Fruit fly (Drosophila melanogaster) whole organism, adult: Measurements from ENCODE around the gene tau.

Source experiments
- CG11617 ChIP-seq: fragments of 200-800 bp; sonication (Bioruptor generic); optimal IDR thresholded peaks from 2 replicates; lab custom pipeline; 2017; ENCODE audit warnings: mild to moderate bottlenecking, missing biosample characterization, missing genetic modification reagents, missing genetic modification characterization
- CG1620 ChIP-seq: fragments of 200-800 bp; sonication (Bioruptor generic); optimal IDR thresholded peaks from 2 replicates; lab custom pipeline; 2016; ENCODE audit warnings: missing biosample characterization, missing genetic modification characterization
- CG33017 ChIP-seq: fragments of 200-800 bp; sonication (Bioruptor generic); optimal IDR thresholded peaks from 2 replicates; lab custom pipeline; 2018; ENCODE audit warnings: missing biosample characterization, mild to moderate bottlenecking, missing genetic modification characterization, moderate library complexity
- CG7045 ChIP-seq: fragments of 200-800 bp; sonication (Bioruptor generic); optimal IDR thresholded peaks from 2 replicates; lab custom pipeline; 2017; ENCODE audit warnings: missing biosample characterization, mild to moderate bottlenecking, missing genetic modification characterization
- Clk ChIP-seq: fragments of 200-800 bp; sonication (Bioruptor generic); optimal IDR thresholded peaks from 2 replicates; lab custom pipeline; 2017; ENCODE audit warnings: missing biosample characterization, missing genetic modification characterization
- Hr96 ChIP-seq: fragments of 200-800 bp; sonication (Bioruptor generic); optimal IDR thresholded peaks from 2 replicates; lab custom pipeline; 2016; ENCODE audit warnings: missing biosample characterization, missing genetic modification characterization
- kay ChIP-seq: fragments of 200-800 bp; sonication (Bioruptor generic); peaks from one replicate; lab custom pipeline; 2016; ENCODE audit warnings: missing biosample characterization, missing genetic modification characterization, borderline replicate concordance
- ovo ChIP-seq: fragments of 200-800 bp; sonication (Bioruptor generic); optimal IDR thresholded peaks from 2 replicates; lab custom pipeline; 2016; ENCODE audit warnings: missing biosample characterization, missing genetic modification characterization
- pad ChIP-seq: fragments of 200-800 bp; sonication (Bioruptor generic); optimal IDR thresholded peaks from 3 replicates; lab custom pipeline; 2017; ENCODE audit warnings: missing biosample characterization, missing genetic modification characterization, mild to moderate bottlenecking, moderate library complexity, missing genetic modification reagents

dm6 chr3R:27636010-27636584 lies 20.7 kb downstream of the tau start, which contains the start of the genes CG5611 and Mtl:
- TF ChIP-seq kay (GFP tag; lab: Kevin White, UChicago): peak; percentile 98
- TF ChIP-seq CG1620: peak; percentile 100
- TF ChIP-seq CG7045 (GFP tag; lab: Kevin White, UChicago): peak; percentile 100
- TF ChIP-seq Clk (GFP tag; lab: Kevin White, UChicago): peak; percentile 99
- TF ChIP-seq pad: peak; percentile 96
- TF ChIP-seq Hr96 (GFP tag; lab: Kevin White, UChicago): peak; percentile 96
- peak; percentile 100 for TF ChIP-seq CG33017
- peak; percentile 100 for TF ChIP-seq ovo (GFP tag; lab: Kevin White, UChicago)
- TF ChIP-seq CG11617 (GFP tag; lab: Kevin White, UChicago): peak; percentile 99
